Worm (Caenorhabditis elegans) whole organism, early embryonic: ENCODE measurements around the gene nipi-3.

ENCODE experiments used
- F13C5.2 ChIP-seq: sonication (generic microtip); optimal IDR thresholded peaks from 2 replicates; lab custom pipeline; 2017; ENCODE audit warnings: mild to moderate bottlenecking, missing genetic modification characterization, inconsistent platforms, missing compliant biosample characterization
- ama-1 ChIP-seq: fragments of 150-350 bp; optimal IDR thresholded peaks from 2 replicates; lab custom pipeline; 2014
- ceh-36 ChIP-seq: sonication (generic microtip); optimal IDR thresholded peaks from 2 replicates; lab custom pipeline; 2016; ENCODE audit warnings: missing genetic modification characterization, inconsistent platforms, missing compliant biosample characterization
- flt-1 ChIP-seq: fragments of 200-800 bp; sonication (Bioruptor generic); IDR thresholded peaks from 2 replicates; pipeline ENCODE4 v1.3.6; 2022; ENCODE audit warnings: missing genetic modification characterization, missing compliant biosample characterization
- hnd-1 ChIP-seq: sonication (generic microtip); optimal IDR thresholded peaks from 2 replicates; lab custom pipeline; 2016; ENCODE audit warnings: missing genetic modification characterization, missing compliant biosample characterization
- scrt-1 ChIP-seq: fragments of 200-800 bp; sonication (Bioruptor generic); IDR thresholded peaks from 2 replicates; pipeline ENCODE4 v1.3.6; 2022; ENCODE audit warnings: missing genetic modification characterization, missing compliant biosample characterization
- sea-1 ChIP-seq: fragments of 200-800 bp; sonication (Bioruptor generic); conservative IDR thresholded peaks from 2 replicates; pipeline ENCODE4 v1.3.6; 2022; ENCODE audit warnings: missing genetic modification characterization, missing compliant biosample characterization
- tbx-11 ChIP-seq: fragments of 200-800 bp; sonication (Bioruptor generic); IDR thresholded peaks from 2 replicates; pipeline ENCODE4 v1.3.6; 2022; ENCODE audit warnings: missing genetic modification characterization, missing compliant biosample characterization
- tbx-37 ChIP-seq: fragments of 200-800 bp; sonication (Bioruptor generic); conservative IDR thresholded peaks from 2 replicates; pipeline ENCODE4 v1.3.6; 2022; ENCODE audit warnings: missing genetic modification reagents, missing genetic modification characterization, missing compliant biosample characterization

ce11 chrX:15586192-15586591 is 21.6 kb upstream of the nipi-3 start:
- no peak for TF ChIP-seq tbx-37 (GFP tag; lab: Robert Waterston, UW)
- no peak for TF ChIP-seq ama-1 (lab: Kevin White, UChicago)
- no peak for TF ChIP-seq tbx-11
- TF ChIP-seq ceh-36 (tag; lab: Kevin White, UChicago) = no peak
- TF ChIP-seq F13C5.2 (tag; lab: Kevin White, UChicago) = no peak
- no peak for TF ChIP-seq flt-1 (GFP tag; lab: Robert Waterston, UW)
- TF ChIP-seq scrt-1 (GFP tag; lab: Robert Waterston, UW) = no peak
- no peak for TF ChIP-seq sea-1 (GFP tag; lab: Robert Waterston, UW)
- no peak for TF ChIP-seq hnd-1 (tag; lab: Kevin White, UChicago)
